Fruit fly (Drosophila melanogaster) whole organism, pupa: Measurements from ENCODE around the gene CG13312.

Experiments
- CG10348 ChIP-seq: fragments of 200-800 bp; sonication (Bioruptor generic); IDR thresholded peaks from 2 replicates; pipeline ENCODE4 v1.3.6; 2022; ENCODE audit warnings: missing biosample characterization, missing genetic modification characterization
- CG12605 ChIP-seq: fragments of 200-800 bp; sonication (Bioruptor generic); IDR thresholded peaks from 2 replicates; pipeline ENCODE4 v1.3.6; 2022; ENCODE audit warnings: missing biosample characterization, missing genetic modification characterization
- CG14655 ChIP-seq: fragments of 200-800 bp; sonication (Bioruptor generic); optimal IDR thresholded peaks from 3 replicates; lab custom pipeline; 2017; ENCODE audit warnings: mild to moderate bottlenecking, missing biosample characterization, missing genetic modification reagents, missing genetic modification characterization
- CG15710 ChIP-seq: fragments of 200-800 bp; sonication (Bioruptor generic); optimal IDR thresholded peaks from 2 replicates; lab custom pipeline; 2018; ENCODE audit warnings: missing biosample characterization, mild to moderate bottlenecking, missing genetic modification characterization, moderate library complexity
- CG4496 ChIP-seq: fragments of 200-800 bp; sonication (Bioruptor generic); IDR thresholded peaks from 3 replicates; pipeline ENCODE4 v1.3.6; 2022; ENCODE audit warnings: missing biosample characterization, missing genetic modification characterization
- CG8301 ChIP-seq: fragments of 200-800 bp; sonication (Bioruptor generic); optimal IDR thresholded peaks from 2 replicates; lab custom pipeline; 2018; ENCODE audit warnings: missing biosample characterization, mild to moderate bottlenecking, missing genetic modification characterization
- CG9948 ChIP-seq: fragments of 200-800 bp; sonication (Bioruptor generic); optimal IDR thresholded peaks from 2 replicates; lab custom pipeline; 2018; ENCODE audit warnings: missing biosample characterization, mild to moderate bottlenecking, missing genetic modification characterization, moderate library complexity
- EcR ChIP-seq: fragments of 200-800 bp; sonication (Bioruptor generic); optimal IDR thresholded peaks from 3 replicates; lab custom pipeline; 2019; ENCODE audit warnings: missing biosample characterization, missing genetic modification characterization, mild to moderate bottlenecking, moderate library complexity, missing genetic modification reagents
- Pif1A ChIP-seq: fragments of 200-800 bp; sonication (Bioruptor generic); optimal IDR thresholded peaks from 3 replicates; lab custom pipeline; 2016; ENCODE audit warnings: missing biosample characterization, missing genetic modification characterization
- Snoo ChIP-seq: fragments of 200-800 bp; sonication (Bioruptor generic); optimal IDR thresholded peaks from 3 replicates; lab custom pipeline; 2017; ENCODE audit warnings: missing biosample characterization, mild to moderate bottlenecking, missing genetic modification characterization, inconsistent platforms

DNA sequence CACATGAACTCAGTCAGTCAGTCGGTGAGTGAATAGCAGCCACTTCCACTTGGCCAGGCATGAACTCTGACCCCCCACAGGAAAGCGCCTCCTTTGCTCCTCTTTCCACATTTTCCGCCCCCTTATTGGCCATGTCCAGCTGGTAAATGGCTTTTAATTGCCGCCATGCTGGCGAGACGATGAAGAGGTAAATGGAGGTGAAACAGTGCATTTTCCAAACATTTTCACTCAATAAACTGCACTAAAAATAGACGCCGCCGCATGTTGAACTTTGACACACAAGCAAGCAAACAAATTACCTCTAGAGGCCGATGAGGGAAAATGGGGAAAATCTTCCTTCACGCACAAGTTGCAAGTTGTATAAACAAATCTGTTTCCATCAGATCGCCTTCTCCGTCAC lies 42.8 kb upstream of the CG13312 start:
- TF ChIP-seq CG9948 (tag; lab: Kevin White, UChicago) = no peak
- no peak for TF ChIP-seq EcR (GFP tag; lab: Kevin White, UChicago)
- no peak for TF ChIP-seq CG15710 (tag; lab: Kevin White, UChicago)
- no peak for TF ChIP-seq CG10348 (GFP tag; lab: Robert Waterston, UW)
- TF ChIP-seq Pif1A (GFP tag; lab: Kevin White, UChicago) = no peak
- TF ChIP-seq CG4496 (GFP tag; lab: Robert Waterston, UW) = no peak
- no peak for TF ChIP-seq CG12605
- TF ChIP-seq CG8301 = no peak
- TF ChIP-seq CG14655 (GFP tag; lab: Kevin White, UChicago) = no peak
- TF ChIP-seq Snoo (tag; lab: Kevin White, UChicago) = no peak
